Worm (Caenorhabditis elegans) whole organism, L3 larva: ENCODE data around the gene K03B8.14.

Experiments
- ZK546.5 ChIP-seq: sonication (generic microtip); optimal IDR thresholded peaks from 2 replicates; lab custom pipeline; 2017; ENCODE audit warnings: missing biosample characterization, missing genetic modification characterization
- ama-1 ChIP-seq: fragments of 150-350 bp; optimal IDR thresholded peaks from 2 replicates; lab custom pipeline; 2018
- ceh-82 ChIP-seq: fragments of 150-350 bp; optimal IDR thresholded peaks from 2 replicates; lab custom pipeline; 2014; ENCODE audit warnings: missing biosample characterization, missing genetic modification characterization
- daf-12 ChIP-seq: fragments of 150-350 bp; optimal IDR thresholded peaks from 2 replicates; lab custom pipeline; 2014; ENCODE audit warnings: missing biosample characterization, missing genetic modification reagents, missing genetic modification characterization
- egl-27 ChIP-seq: sonication (generic microtip); optimal IDR thresholded peaks from 4 replicates; lab custom pipeline; 2017; ENCODE audit warnings: missing biosample characterization, missing genetic modification reagents, missing genetic modification characterization
- elt-3 ChIP-seq, 3 experiments: fragments of 150-350 bp in 1 of 3; sonication (generic microtip) in 2 of 3; optimal IDR thresholded peaks; 2 replicates in 2 of 3; 4 replicates in 1 of 3; lab custom pipeline; 2014 to 2017; ENCODE audit warnings: missing biosample characterization in 3 of 3, missing genetic modification characterization in 3 of 3
- mml-1 ChIP-seq: fragments of 150-350 bp; sonication (generic microtip); optimal IDR thresholded peaks from 3 replicates; lab custom pipeline; 2014; ENCODE audit warnings: missing biosample characterization, missing genetic modification characterization
- nhr-23 ChIP-seq: fragments of 150-350 bp; optimal IDR thresholded peaks from 2 replicates; lab custom pipeline; 2014; ENCODE audit warnings: missing biosample characterization, missing genetic modification reagents, missing genetic modification characterization
- nhr-25 ChIP-seq: sonication (generic microtip); optimal IDR thresholded peaks from 2 replicates; lab custom pipeline; 2017; ENCODE audit warnings: missing biosample characterization, missing genetic modification characterization
- pha-4 ChIP-seq: fragments of 150-350 bp; optimal IDR thresholded peaks from 2 replicates; lab custom pipeline; 2014; ENCODE audit warnings: missing biosample characterization, missing genetic modification reagents, missing genetic modification characterization
- tbx-2 ChIP-seq: sonication (generic microtip); optimal IDR thresholded peaks from 2 replicates; lab custom pipeline; 2016; ENCODE audit warnings: mild to moderate bottlenecking, missing genetic modification characterization, missing compliant biosample characterization
- unc-39 ChIP-seq: sonication (generic microtip); optimal IDR thresholded peaks from 4 replicates; lab custom pipeline; 2017; ENCODE audit warnings: missing biosample characterization, missing genetic modification characterization
- unc-62 ChIP-seq: fragments of 150-350 bp; sonication (generic microtip); optimal IDR thresholded peaks from 4 replicates; lab custom pipeline; 2014; ENCODE audit warnings: missing biosample characterization, missing genetic modification reagents, missing genetic modification characterization
- ztf-11 ChIP-seq: fragments of 150-350 bp; optimal IDR thresholded peaks from 2 replicates; lab custom pipeline; 2014; ENCODE audit warnings: missing biosample characterization, missing genetic modification characterization

DNA sequence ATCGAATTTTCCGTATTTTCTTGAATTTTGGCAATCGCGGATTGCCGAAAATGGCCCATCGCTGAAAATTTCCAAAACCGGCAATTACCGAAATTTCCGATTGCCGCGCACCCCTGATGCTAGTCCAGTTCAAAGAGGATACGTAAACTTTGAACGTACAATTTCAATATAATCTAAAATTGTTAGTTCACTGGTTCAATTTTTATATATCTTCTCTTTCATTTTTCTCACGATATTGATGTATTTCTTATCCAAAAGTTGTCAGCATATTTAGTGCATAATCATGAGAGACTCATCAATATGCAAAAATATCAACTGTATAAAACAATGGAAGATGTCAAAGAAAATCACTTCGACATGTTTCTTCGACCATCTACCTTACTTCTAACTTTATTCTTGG, 8.3 kb downstream of the K03B8.14 start, which contains the start of gene nas-17:
- TF ChIP-seq nhr-23 (tag; lab: Kevin White, UChicago) (no peak), egl-27 (tag; lab: Kevin White, UChicago) (no peak), ceh-82 (tag; lab: Kevin White, UChicago) (no peak), elt-3 (tag; optimal IDR thresholded peaks at IDR 0.05; lab: Kevin White, UChicago) (no peak), ama-1 (lab: Kevin White, UChicago) (no peak), tbx-2 (tag; lab: Kevin White, UChicago) (no peak), daf-12 (tag; lab: Kevin White, UChicago) (no peak), pha-4 (no peak), nhr-25 (no peak), unc-39 (no peak), unc-62 (no peak), ztf-11 (no peak), mml-1 (tag; lab: Kevin White, UChicago) (no peak), ZK546.5 (tag; lab: Kevin White, UChicago) (no peak)
